Fruit fly (Drosophila melanogaster) whole organism, adult: Measurements from ENCODE around the gene CG9672.
A peak's percentile ranks its signal among the peaks of the same experiment; 100 is the strongest.

ENCODE experiments used
- CG11617 ChIP-seq: fragments of 200-800 bp; sonication (Bioruptor generic); optimal IDR thresholded peaks from 2 replicates; lab custom pipeline; 2017; ENCODE audit warnings: mild to moderate bottlenecking, missing biosample characterization, missing genetic modification reagents, missing genetic modification characterization
- CG12768 ChIP-seq: fragments of 200-800 bp; sonication (Bioruptor generic); optimal IDR thresholded peaks from 2 replicates; lab custom pipeline; 2017; ENCODE audit warnings: missing biosample characterization, missing genetic modification characterization, mild to moderate bottlenecking, moderate library complexity, missing genetic modification reagents
- bab1 ChIP-seq: fragments of 200-800 bp; sonication (Bioruptor generic); optimal IDR thresholded peaks from 3 replicates; lab custom pipeline; 2019; ENCODE audit warnings: missing biosample characterization, mild to moderate bottlenecking, missing genetic modification characterization, moderate library complexity
- pad ChIP-seq: fragments of 200-800 bp; sonication (Bioruptor generic); optimal IDR thresholded peaks from 3 replicates; lab custom pipeline; 2017; ENCODE audit warnings: missing biosample characterization, missing genetic modification characterization, mild to moderate bottlenecking, moderate library complexity, missing genetic modification reagents
- toe ChIP-seq: fragments of 200-800 bp; sonication (Bioruptor generic); optimal IDR thresholded peaks from 2 replicates; lab custom pipeline; 2016; ENCODE audit warnings: missing biosample characterization, missing genetic modification characterization

DNA sequence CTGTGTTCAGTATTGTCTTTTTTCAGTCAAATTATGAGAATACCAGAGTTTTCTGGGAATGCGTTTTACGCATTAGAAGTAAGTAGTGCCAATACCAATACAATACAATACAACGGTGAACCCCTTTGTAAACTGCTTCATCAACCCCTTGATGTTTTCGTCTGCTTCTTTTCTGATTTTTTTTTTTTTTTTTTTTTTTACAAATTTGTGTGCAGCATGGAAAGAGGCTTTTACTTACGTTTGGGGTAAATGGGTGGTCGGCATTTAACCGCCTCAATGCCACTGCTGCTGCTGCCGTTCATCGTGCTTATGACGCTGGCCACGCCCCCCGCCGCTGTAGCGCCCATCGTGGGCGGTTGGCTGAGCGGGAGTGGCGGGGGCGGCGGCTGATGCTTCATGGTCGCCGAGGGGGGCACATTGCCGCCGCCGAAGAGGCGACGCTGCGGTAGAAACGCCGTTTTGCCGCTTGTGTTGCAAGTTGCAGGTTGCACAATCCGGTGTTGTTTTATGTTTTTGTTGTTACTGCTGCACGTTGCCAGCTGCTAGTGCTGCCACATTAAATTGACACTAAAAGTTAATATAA lies 12.8 kb downstream of the CG9672 start:
- TF ChIP-seq CG12768 (GFP tag; lab: Kevin White, UChicago), result no peak
- no peak for TF ChIP-seq bab1 (GFP tag; lab: Kevin White, UChicago)
- no peak for TF ChIP-seq CG11617 (GFP tag; lab: Kevin White, UChicago)
- TF ChIP-seq pad (GFP tag; lab: Kevin White, UChicago), result peak; percentile 34
- TF ChIP-seq toe (GFP tag; lab: Kevin White, UChicago), result no peak
